Worm (Caenorhabditis elegans): ENCODE results near the gene tbc-7.

tbc-7 gene

ce11 chrX:5133980-5134379, at the start of gene tbc-7:
Gene tbc-7 (plus strand): TSS chrX:5134280.
- TF ChIP-seq W03F9.2 (tag; optimal IDR thresholded peaks at IDR 0.05) (no peak), him-1 (tag; optimal IDR thresholded peaks at IDR 0.05) (no peak), dao-5 (tag; optimal IDR thresholded peaks at IDR 0.05) (no peak)

- TF ChIP-seq dao-5 (tag; optimal IDR thresholded peaks at IDR 0.05): no peak
- no peak for TF ChIP-seq him-1 (tag; optimal IDR thresholded peaks at IDR 0.05)
Observed at ce11 chrX:5084495-5084894, 49.6 kb upstream of the tbc-7 start, which contains the start of gene ets-5. Gene ets-5 (minus strand): TSS chrX:5084526.

ce11 chrX:5085465-5085864, 48.6 kb upstream of the tbc-7 start:
- TF ChIP-seq dao-5 (tag; optimal IDR thresholded peaks at IDR 0.05): peak; percentile 71
- TF ChIP-seq W03F9.2 (tag; optimal IDR thresholded peaks at IDR 0.05): peak; percentile 37
- TF ChIP-seq him-1 (tag; optimal IDR thresholded peaks at IDR 0.05): peak; percentile 84

- TF ChIP-seq him-1 (tag; optimal IDR thresholded peaks at IDR 0.05) (no peak), dao-5 (tag; optimal IDR thresholded peaks at IDR 0.05) (no peak), W03F9.2 (tag; optimal IDR thresholded peaks at IDR 0.05) (no peak)
Observed at ce11 chrX:5086212-5086611, 47.9 kb upstream of the tbc-7 start.

ce11 chrX:5087366-5087891, 46.7 kb upstream of the tbc-7 start, which contains the start of gene pnk-4:
Gene pnk-4 (plus strand): TSS chrX:5087841.
- no peak for TF ChIP-seq W03F9.2 (tag; optimal IDR thresholded peaks at IDR 0.05)
- TF ChIP-seq dao-5 (tag; optimal IDR thresholded peaks at IDR 0.05): no peak
- TF ChIP-seq him-1 (tag; optimal IDR thresholded peaks at IDR 0.05): no peak

- TF ChIP-seq W03F9.2 (tag; optimal IDR thresholded peaks at IDR 0.05): no peak
- no peak for TF ChIP-seq him-1 (tag; optimal IDR thresholded peaks at IDR 0.05)
- TF ChIP-seq dao-5 (tag; optimal IDR thresholded peaks at IDR 0.05): no peak
Observed at ce11 chrX:5093997-5094396, 40.1 kb upstream of the tbc-7 start.

- TF ChIP-seq W03F9.2 (tag; optimal IDR thresholded peaks at IDR 0.05) (no peak), him-1 (tag; optimal IDR thresholded peaks at IDR 0.05) (no peak), dao-5 (tag; optimal IDR thresholded peaks at IDR 0.05) (no peak)
Observed at ce11 chrX:5096967-5097366, 37.1 kb upstream of the tbc-7 start, which contains the start of gene acn-1. Gene acn-1 (minus strand): TSS chrX:5097067.

ce11 chrX:5098935-5099334, 35.1 kb upstream of the tbc-7 start:
- TF ChIP-seq him-1 (tag; optimal IDR thresholded peaks at IDR 0.05) (no peak), dao-5 (tag; optimal IDR thresholded peaks at IDR 0.05) (no peak), W03F9.2 (tag; optimal IDR thresholded peaks at IDR 0.05) (no peak)

ce11 chrX:5100738-5101379, 33.2 kb upstream of the tbc-7 start, which contains the start of gene vit-2:
Gene vit-2 (plus strand): TSS chrX:5101042.
- TF ChIP-seq dao-5 (tag; optimal IDR thresholded peaks at IDR 0.05) (peak; percentile 2), him-1 (tag; optimal IDR thresholded peaks at IDR 0.05) (no peak)

ce11 chrX:5102338-5102737, 31.7 kb upstream of the tbc-7 start:
- no peak for TF ChIP-seq W03F9.2 (tag; optimal IDR thresholded peaks at IDR 0.05)

- TF ChIP-seq dao-5 (tag; optimal IDR thresholded peaks at IDR 0.05) (no peak), him-1 (tag; optimal IDR thresholded peaks at IDR 0.05) (no peak), W03F9.2 (tag; optimal IDR thresholded peaks at IDR 0.05) (no peak)
Observed at ce11 chrX:5103422-5103821, 30.7 kb upstream of the tbc-7 start.

- TF ChIP-seq W03F9.2 (tag; optimal IDR thresholded peaks at IDR 0.05) (no peak), dao-5 (tag; optimal IDR thresholded peaks at IDR 0.05) (no peak), him-1 (tag; optimal IDR thresholded peaks at IDR 0.05) (no peak)
Observed at ce11 chrX:5105703-5106102, 28.4 kb upstream of the tbc-7 start.

ce11 chrX:5106187-5106694, 27.8 kb upstream of the tbc-7 start:
- TF ChIP-seq him-1 (tag; optimal IDR thresholded peaks at IDR 0.05) (no peak), dao-5 (tag; optimal IDR thresholded peaks at IDR 0.05) (no peak), W03F9.2 (tag; optimal IDR thresholded peaks at IDR 0.05) (no peak)

ce11 chrX:5106942-5107341, 27.1 kb upstream of the tbc-7 start, which contains the start of gene C42D8.9:
Gene C42D8.9 (minus strand): TSS chrX:5107042.
- no peak for TF ChIP-seq him-1 (tag; optimal IDR thresholded peaks at IDR 0.05)

ce11 chrX:5109130-5109529, 24.9 kb upstream of the tbc-7 start, which contains the start of gene C42D8.1:
Gene C42D8.1 (plus strand): TSS chrX:5109506.
- TF ChIP-seq dao-5 (tag; optimal IDR thresholded peaks at IDR 0.05) (no peak), W03F9.2 (tag; optimal IDR thresholded peaks at IDR 0.05) (no peak), him-1 (tag; optimal IDR thresholded peaks at IDR 0.05) (no peak)
